Worm (Caenorhabditis elegans): ENCODE measurements around the gene abts-3.

Gene abts-3

ce11 chrII:6107773-6108172 lies 24.9 kb upstream of the abts-3 start (continued):
- TF ChIP-seq mef-2 (tag; optimal IDR thresholded peaks at IDR 0.05) (no peak), hpl-2 (GFP tag; optimal IDR thresholded peaks at IDR 0.05) (no peak), fkh-10 (GFP tag; optimal IDR thresholded peaks at IDR 0.05) (peak; percentile 16), jun-1 (tag; optimal IDR thresholded peaks at IDR 0.05) (no peak), snpc-4 (tag; optimal IDR thresholded peaks at IDR 0.05) (no peak), nhr-237 (tag; optimal IDR thresholded peaks at IDR 0.05) (no peak), egl-27 (tag; optimal IDR thresholded peaks at IDR 0.05) (no peak), efl-3 (GFP tag; optimal IDR thresholded peaks at IDR 0.05) (no peak), nhr-20 (tag; optimal IDR thresholded peaks at IDR 0.05) (peak; percentile 10)

DNA sequence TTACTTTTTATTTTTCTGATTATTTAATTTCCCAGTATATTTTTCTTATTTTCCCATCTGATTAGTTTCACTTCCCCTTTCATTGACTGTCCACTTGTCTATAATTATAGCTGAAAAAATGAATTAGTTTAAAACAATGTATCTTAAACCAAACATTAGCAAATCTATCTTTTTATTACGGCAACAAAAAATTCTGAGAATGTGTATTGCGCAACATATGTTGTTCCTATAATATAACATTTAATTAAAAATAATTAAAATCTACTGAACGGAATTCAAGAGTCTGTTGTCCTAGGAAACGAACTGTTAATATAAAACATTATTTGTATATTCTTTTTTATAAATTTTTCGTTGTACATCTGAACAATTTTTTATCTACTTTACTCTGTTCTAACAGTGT lies 22.7 kb upstream of the abts-3 start:
- no peak for TF ChIP-seq aly-2 (tag; optimal IDR thresholded peaks at IDR 0.05)
- TF ChIP-seq tbx-2 (tag; optimal IDR thresholded peaks at IDR 0.05): no peak
- TF ChIP-seq ztf-11 (tag; optimal IDR thresholded peaks at IDR 0.05): no peak
- no peak for TF ChIP-seq unc-86 (tag; optimal IDR thresholded peaks at IDR 0.05)
- TF ChIP-seq pag-3 (tag; optimal IDR thresholded peaks at IDR 0.05; ENCODE audit: borderline replicate concordance, insufficient read depth): no peak
- no peak for TF ChIP-seq rnt-1 (tag; optimal IDR thresholded peaks at IDR 0.05)
- no peak for TF ChIP-seq C04F5.9 (tag; optimal IDR thresholded peaks at IDR 0.05)
- TF ChIP-seq ets-5 (GFP tag; IDR thresholded peaks at IDR 0.05): no peak
- TF ChIP-seq ceh-90 (tag; optimal IDR thresholded peaks at IDR 0.05): no peak
- no peak for TF ChIP-seq snpc-4 (tag; optimal IDR thresholded peaks at IDR 0.05)
- no peak for TF ChIP-seq ztf-4 (tag; optimal IDR thresholded peaks at IDR 0.05)
- no peak for TF ChIP-seq elt-3 (tag; optimal IDR thresholded peaks at IDR 0.05)
- TF ChIP-seq hpl-2 (GFP tag; optimal IDR thresholded peaks at IDR 0.05): no peak
- TF ChIP-seq tlp-1 (tag; optimal IDR thresholded peaks at IDR 0.05): no peak
- TF ChIP-seq nhr-12 (tag; optimal IDR thresholded peaks at IDR 0.05): no peak
- no peak for TF ChIP-seq hlh-4 (tag; optimal IDR thresholded peaks at IDR 0.05)
- TF ChIP-seq efl-3 (GFP tag; optimal IDR thresholded peaks at IDR 0.05): no peak

ce11 chrII:6113187-6113586 lies 19.5 kb upstream of the abts-3 start, which contains the start of gene heri-1:
Gene heri-1, minus strand, starts transcription at chrII:6113194.
- TF ChIP-seq fkh-4 (tag; optimal IDR thresholded peaks at IDR 0.05; ENCODE audit: borderline replicate concordance): no peak
- TF ChIP-seq ztf-4 (tag; optimal IDR thresholded peaks at IDR 0.05): no peak
- no peak for TF ChIP-seq nhr-19 (GFP tag; conservative IDR thresholded peaks at IDR 0.05)
- no peak for TF ChIP-seq nhr-11 (tag; optimal IDR thresholded peaks at IDR 0.05)
- TF ChIP-seq elt-2 (tag; optimal IDR thresholded peaks at IDR 0.05): no peak
- no peak for TF ChIP-seq lin-35 (GFP tag; optimal IDR thresholded peaks at IDR 0.05)
- TF ChIP-seq nhr-47 (tag; optimal IDR thresholded peaks at IDR 0.05): no peak
- TF ChIP-seq nhr-76 (tag; optimal IDR thresholded peaks at IDR 0.05): no peak
- TF ChIP-seq pag-3 (tag; optimal IDR thresholded peaks at IDR 0.05; ENCODE audit: borderline replicate concordance, insufficient read depth): no peak
- no peak for TF ChIP-seq ceh-63 (GFP tag; optimal IDR thresholded peaks at IDR 0.05)
- TF ChIP-seq lir-3 (tag; optimal IDR thresholded peaks at IDR 0.05; ENCODE audit: poor library complexity): no peak
- TF ChIP-seq grh-1 (GFP tag; IDR thresholded peaks at IDR 0.05): no peak
- no peak for TF ChIP-seq mdl-1 (tag; optimal IDR thresholded peaks at IDR 0.05)
- TF ChIP-seq lsy-2 (tag; optimal IDR thresholded peaks at IDR 0.05): no peak
- no peak for TF ChIP-seq nhr-71 (tag; optimal IDR thresholded peaks at IDR 0.05)
- no peak for TF ChIP-seq C04F5.9 (tag; optimal IDR thresholded peaks at IDR 0.05)
- TF ChIP-seq elt-3 (tag; optimal IDR thresholded peaks at IDR 0.05): no peak
- TF ChIP-seq unc-30 (tag; optimal IDR thresholded peaks at IDR 0.05): no peak
- no peak for TF ChIP-seq lin-14 (GFP tag; optimal IDR thresholded peaks at IDR 0.05)
- no peak for TF ChIP-seq nhr-85 (tag)

All from whole organism, L1 larva.